Worm (Caenorhabditis elegans): ENCODE results near the gene C46C2.6.

DNA sequence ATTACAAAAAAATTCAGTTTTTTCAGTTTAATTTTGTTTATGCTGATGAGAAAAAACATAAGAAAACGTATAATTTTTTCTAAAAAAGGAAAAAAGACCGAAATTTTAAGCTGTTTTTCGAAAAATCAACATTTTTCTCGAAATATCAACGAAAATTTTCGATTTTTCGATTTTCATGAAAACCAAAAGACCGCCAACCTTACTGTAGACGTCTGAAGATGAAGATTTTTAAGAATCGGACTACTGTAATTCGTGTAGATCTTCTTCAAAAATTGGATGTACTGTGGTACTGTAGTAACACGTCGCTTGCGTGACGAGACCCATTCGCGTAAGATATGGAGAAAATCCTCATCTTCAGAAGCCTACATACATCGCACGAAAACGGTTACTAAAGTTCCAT, 1.4 kb upstream of the C46C2.6 start:
- TF ChIP-seq lsl-1 (GFP tag; optimal IDR thresholded peaks at IDR 0.05) (no peak), snpc-1.1 (tag; optimal IDR thresholded peaks at IDR 0.05; ENCODE audit: insufficient read depth) (no peak), unc-62 (GFP tag; optimal IDR thresholded peaks at IDR 0.05) (no peak), egrh-3 (GFP tag; IDR thresholded peaks at IDR 0.05) (no peak)

Data from whole organism, young adult.